Worm (Caenorhabditis elegans) whole organism, L3 larva: ENCODE results near the gene T05C12.11.

ENCODE experiments used
- R02D3.7 ChIP-seq: fragments of 150-350 bp; optimal IDR thresholded peaks from 2 replicates; lab custom pipeline; 2014; ENCODE audit warnings: missing biosample characterization, missing genetic modification characterization
- ZK546.5 ChIP-seq: sonication (generic microtip); optimal IDR thresholded peaks from 2 replicates; lab custom pipeline; 2017; ENCODE audit warnings: missing biosample characterization, missing genetic modification characterization
- aly-2 ChIP-seq: fragments of 150-350 bp; optimal IDR thresholded peaks from 2 replicates; lab custom pipeline; 2014; ENCODE audit warnings: missing biosample characterization, missing genetic modification characterization
- ceh-16 ChIP-seq: sonication (generic microtip); optimal IDR thresholded peaks from 2 replicates; lab custom pipeline; 2017; ENCODE audit warnings: missing biosample characterization, missing genetic modification characterization
- ceh-28 ChIP-seq: fragments of 150-350 bp; optimal IDR thresholded peaks from 2 replicates; lab custom pipeline; 2014; ENCODE audit warnings: missing biosample characterization, missing genetic modification reagents, missing genetic modification characterization
- ceh-82 ChIP-seq: fragments of 150-350 bp; optimal IDR thresholded peaks from 2 replicates; lab custom pipeline; 2014; ENCODE audit warnings: missing biosample characterization, missing genetic modification characterization
- ceh-9 ChIP-seq: sonication (generic microtip); optimal IDR thresholded peaks from 2 replicates; lab custom pipeline; 2018; ENCODE audit warnings: missing biosample characterization, missing genetic modification characterization
- daf-12 ChIP-seq: fragments of 150-350 bp; optimal IDR thresholded peaks from 2 replicates; lab custom pipeline; 2014; ENCODE audit warnings: missing biosample characterization, missing genetic modification reagents, missing genetic modification characterization
- egl-27 ChIP-seq: sonication (generic microtip); optimal IDR thresholded peaks from 4 replicates; lab custom pipeline; 2017; ENCODE audit warnings: missing biosample characterization, missing genetic modification reagents, missing genetic modification characterization
- egl-5 ChIP-seq: fragments of 150-350 bp; optimal IDR thresholded peaks from 2 replicates; lab custom pipeline; 2017; ENCODE audit warnings: missing biosample characterization, missing genetic modification reagents, missing genetic modification characterization, inconsistent platforms
- elt-2 ChIP-seq: sonication (generic microtip); optimal IDR thresholded peaks from 2 replicates; lab custom pipeline; 2016; ENCODE audit warnings: missing genetic modification reagents, mild to moderate bottlenecking, missing genetic modification characterization, missing compliant biosample characterization
- elt-3 ChIP-seq, 3 experiments: fragments of 150-350 bp in 1 of 3; sonication (generic microtip) in 2 of 3; optimal IDR thresholded peaks; 2 replicates in 2 of 3; 4 replicates in 1 of 3; lab custom pipeline; 2014 to 2017; ENCODE audit warnings: missing biosample characterization in 3 of 3, missing genetic modification characterization in 3 of 3
- fkh-2 ChIP-seq: fragments of 150-350 bp; optimal IDR thresholded peaks from 2 replicates; lab custom pipeline; 2014; ENCODE audit warnings: missing biosample characterization, missing genetic modification reagents, missing genetic modification characterization
- fos-1 ChIP-seq: fragments of 150-350 bp; optimal IDR thresholded peaks from 2 replicates; lab custom pipeline; 2014; ENCODE audit warnings: missing biosample characterization, missing genetic modification characterization
- hmg-11 ChIP-seq: sonication (generic microtip); optimal IDR thresholded peaks from 2 replicates; lab custom pipeline; 2016; ENCODE audit warnings: missing genetic modification characterization, missing compliant biosample characterization
- lin-15B ChIP-seq: fragments of 150-350 bp; optimal IDR thresholded peaks from 2 replicates; lab custom pipeline; 2014; ENCODE audit warnings: missing biosample characterization, missing genetic modification characterization
- lin-39 ChIP-seq: fragments of 150-350 bp; optimal IDR thresholded peaks from 2 replicates; lab custom pipeline; 2018; ENCODE audit warnings: missing biosample characterization, missing genetic modification reagents, missing genetic modification characterization
- nfya-1 ChIP-seq: sonication (generic microtip); optimal IDR thresholded peaks from 2 replicates; lab custom pipeline; 2017; ENCODE audit warnings: missing genetic modification characterization, mild to moderate bottlenecking, missing compliant biosample characterization, antibody characterized with exemption, moderate library complexity; ENCODE audit not compliant: insufficient read depth
- nhr-12 ChIP-seq: fragments of 150-350 bp; optimal IDR thresholded peaks from 2 replicates; lab custom pipeline; 2014; ENCODE audit warnings: missing biosample characterization, missing genetic modification characterization
- nhr-237 ChIP-seq: fragments of 150-350 bp; optimal IDR thresholded peaks from 2 replicates; lab custom pipeline; 2014; ENCODE audit warnings: missing biosample characterization, missing genetic modification characterization
- nhr-25 ChIP-seq: sonication (generic microtip); optimal IDR thresholded peaks from 2 replicates; lab custom pipeline; 2017; ENCODE audit warnings: missing biosample characterization, missing genetic modification characterization
- nhr-28 ChIP-seq: fragments of 150-350 bp; optimal IDR thresholded peaks from 2 replicates; lab custom pipeline; 2014; ENCODE audit warnings: missing biosample characterization, missing genetic modification characterization
- nhr-43 ChIP-seq: sonication (generic microtip); optimal IDR thresholded peaks from 2 replicates; lab custom pipeline; 2016; ENCODE audit warnings: mild to moderate bottlenecking, missing genetic modification characterization, missing compliant biosample characterization; ENCODE audit not compliant: poor library complexity, severe bottlenecking
- nhr-76 ChIP-seq: fragments of 150-350 bp; sonication (generic microtip); optimal IDR thresholded peaks from 5 replicates; lab custom pipeline; 2014; ENCODE audit warnings: missing biosample characterization, missing genetic modification characterization
- nhr-77 ChIP-seq: fragments of 150-350 bp; optimal IDR thresholded peaks from 2 replicates; lab custom pipeline; 2014; ENCODE audit warnings: missing biosample characterization, missing genetic modification characterization
- pha-4 ChIP-seq: fragments of 150-350 bp; optimal IDR thresholded peaks from 2 replicates; lab custom pipeline; 2014; ENCODE audit warnings: missing biosample characterization, missing genetic modification reagents, missing genetic modification characterization
- pqm-1 ChIP-seq: fragments of 150-350 bp; optimal IDR thresholded peaks from 2 replicates; lab custom pipeline; 2017; ENCODE audit warnings: missing biosample characterization, missing genetic modification characterization, inconsistent platforms
- sea-2 ChIP-seq: fragments of 150-350 bp; sonication (generic microtip); optimal IDR thresholded peaks from 4 replicates; lab custom pipeline; 2014; ENCODE audit warnings: missing biosample characterization, missing genetic modification reagents, missing genetic modification characterization
- skn-1 ChIP-seq: fragments of 150-350 bp; optimal IDR thresholded peaks from 2 replicates; lab custom pipeline; 2014; ENCODE audit warnings: missing biosample characterization, missing genetic modification characterization
- snpc-4 ChIP-seq: fragments of 150-350 bp; optimal IDR thresholded peaks from 2 replicates; lab custom pipeline; 2014; ENCODE audit warnings: missing biosample characterization, missing genetic modification characterization
- tbx-2 ChIP-seq: sonication (generic microtip); optimal IDR thresholded peaks from 2 replicates; lab custom pipeline; 2016; ENCODE audit warnings: mild to moderate bottlenecking, missing genetic modification characterization, missing compliant biosample characterization
- unc-39 ChIP-seq: sonication (generic microtip); optimal IDR thresholded peaks from 4 replicates; lab custom pipeline; 2017; ENCODE audit warnings: missing biosample characterization, missing genetic modification characterization
- unc-62 ChIP-seq: fragments of 150-350 bp; sonication (generic microtip); optimal IDR thresholded peaks from 4 replicates; lab custom pipeline; 2014; ENCODE audit warnings: missing biosample characterization, missing genetic modification reagents, missing genetic modification characterization
- ztf-11 ChIP-seq: fragments of 150-350 bp; optimal IDR thresholded peaks from 2 replicates; lab custom pipeline; 2014; ENCODE audit warnings: missing biosample characterization, missing genetic modification characterization
- ztf-4 ChIP-seq: fragments of 150-350 bp; optimal IDR thresholded peaks from 2 replicates; lab custom pipeline; 2014; ENCODE audit warnings: missing biosample characterization, missing genetic modification characterization

T05C12.11 gene

ce11 chrII:8185016-8185493, 14.8 kb upstream of the T05C12.11 start, which contains the start of the genes mig-5 and cct-1 (continued):
- TF ChIP-seq egl-5 (peak; percentile 98), daf-12 (tag; lab: Kevin White, UChicago) (peak; percentile 30), nhr-237 (no peak), skn-1 (tag; lab: Kevin White, UChicago) (peak; percentile 96), ceh-82 (peak; percentile 96), unc-62 (GFP tag; lab: Kevin White, UChicago) (peak; percentile 86), aly-2 (tag; lab: Kevin White, UChicago) (peak; percentile 91), ceh-28 (peak; percentile 94), R02D3.7 (peak; percentile 95), ceh-16 (tag; lab: Kevin White, UChicago) (peak; percentile 48), tbx-2 (peak; percentile 91), ztf-4 (no peak), nhr-28 (peak; percentile 62), nhr-76 (tag; lab: Kevin White, UChicago) (peak; percentile 35), ztf-11 (no peak), nhr-12 (tag; lab: Kevin White, UChicago) (no peak), nfya-1 (tag; lab: Kevin White, UChicago) (peak; percentile 99), lin-39 (peak; percentile 96), hmg-11 (peak; percentile 96), nhr-43 (peak; percentile 98), fos-1 (peak; percentile 20), lin-15B (tag; lab: Kevin White, UChicago) (peak; percentile 99), ZK546.5 (tag; lab: Kevin White, UChicago) (peak; percentile 52), fkh-2 (tag; lab: Kevin White, UChicago) (no peak), sea-2 (GFP tag; lab: Kevin White, UChicago) (no peak)

- TF ChIP-seq nhr-76 (tag; lab: Kevin White, UChicago) (no peak), skn-1 (tag; lab: Kevin White, UChicago) (no peak), lin-39 (no peak), ceh-9 (tag; lab: Kevin White, UChicago) (no peak), R02D3.7 (no peak), nhr-237 (no peak), unc-39 (tag; lab: Kevin White, UChicago) (no peak), tbx-2 (no peak), nfya-1 (tag; lab: Kevin White, UChicago) (no peak), ztf-4 (no peak), fos-1 (no peak), nhr-25 (tag; lab: Kevin White, UChicago) (no peak), nhr-12 (tag; lab: Kevin White, UChicago) (no peak), ztf-11 (no peak), lin-15B (tag; lab: Kevin White, UChicago) (no peak), pha-4 (tag; lab: Kevin White, UChicago) (no peak), nhr-77 (tag; lab: Kevin White, UChicago) (no peak), snpc-4 (tag; lab: Kevin White, UChicago) (no peak)
Measured at ce11 chrII:8181437-8181836, 11.2 kb upstream of the T05C12.11 start, which contains the start of gene dylt-3. Gene dylt-3, plus strand, starts transcription at chrII:8181737.

ce11 chrII:8180281-8180680, 10.0 kb upstream of the T05C12.11 start, which contains the start of gene T05C12.4:
Gene T05C12.4, minus strand, starts transcription at chrII:8180381.
- no peak for TF ChIP-seq ztf-11
- TF ChIP-seq nhr-76 (tag; lab: Kevin White, UChicago), result no peak
- TF ChIP-seq pqm-1 (tag; lab: Kevin White, UChicago), result no peak

- TF ChIP-seq egl-27 (tag; lab: Kevin White, UChicago), result no peak
- no peak for TF ChIP-seq ceh-9 (tag; lab: Kevin White, UChicago)
- TF ChIP-seq elt-3 (tag; optimal IDR thresholded peaks at IDR 0.05; lab: Kevin White, UChicago), result no peak
- TF ChIP-seq ZK546.5 (tag; lab: Kevin White, UChicago), result no peak
- no peak for TF ChIP-seq nfya-1 (tag; lab: Kevin White, UChicago)
- no peak for TF ChIP-seq skn-1 (tag; lab: Kevin White, UChicago)
- no peak for TF ChIP-seq aly-2 (tag; lab: Kevin White, UChicago)
- no peak for TF ChIP-seq ztf-11
- TF ChIP-seq nhr-43, result no peak
- no peak for TF ChIP-seq elt-2 (tag; lab: Kevin White, UChicago)
- TF ChIP-seq ztf-4, result no peak
- no peak for TF ChIP-seq hmg-11
- TF ChIP-seq nhr-76 (tag; lab: Kevin White, UChicago), result no peak
- TF ChIP-seq, all 47 proteins: peak for 0
Measured at ce11 chrII:8178614-8179013, 8.3 kb upstream of the T05C12.11 start.
